Worm (Caenorhabditis elegans) whole organism, L1 larva: ENCODE results near the gene C14E2.1.

Experiments
- ces-1 ChIP-seq: fragments of 150-350 bp; optimal IDR thresholded peaks from 2 replicates; lab custom pipeline; 2014; ENCODE audit warnings: missing biosample characterization, missing genetic modification reagents, missing genetic modification characterization
- fkh-10 ChIP-seq: sonication (generic microtip); optimal IDR thresholded peaks from 2 replicates; lab custom pipeline; 2017; ENCODE audit warnings: missing biosample characterization, missing genetic modification reagents, missing genetic modification characterization
- lin-35 ChIP-seq, 2 experiments: fragments of 150-350 bp; optimal IDR thresholded peaks; 2 replicates each; lab custom pipeline; 2014; ENCODE audit warnings: missing biosample characterization in 2 of 2, missing genetic modification characterization in 2 of 2, missing genetic modification reagents in 2 of 2
- lin-39 ChIP-seq: fragments of 150-350 bp; optimal IDR thresholded peaks from 2 replicates; lab custom pipeline; 2014; ENCODE audit warnings: missing biosample characterization, missing genetic modification reagents, missing genetic modification characterization
- lir-3 ChIP-seq: sonication (generic microtip); optimal IDR thresholded peaks from 2 replicates; lab custom pipeline; 2016; ENCODE audit warnings: mild to moderate bottlenecking, missing genetic modification characterization, moderate library complexity, missing compliant biosample characterization; ENCODE audit not compliant: poor library complexity
- nhr-11 ChIP-seq: fragments of 150-350 bp; optimal IDR thresholded peaks from 2 replicates; lab custom pipeline; 2014; ENCODE audit warnings: missing biosample characterization, missing genetic modification characterization
- nhr-12 ChIP-seq: sonication (generic microtip); optimal IDR thresholded peaks from 2 replicates; lab custom pipeline; 2017; ENCODE audit warnings: missing biosample characterization, missing genetic modification characterization
- pqm-1 ChIP-seq: sonication (generic microtip); optimal IDR thresholded peaks from 3 replicates; lab custom pipeline; 2017; ENCODE audit warnings: missing biosample characterization, missing genetic modification characterization
- skn-1 ChIP-seq: fragments of 150-350 bp; optimal IDR thresholded peaks from 2 replicates; lab custom pipeline; 2014; ENCODE audit warnings: missing biosample characterization, missing genetic modification characterization
- tbx-2 ChIP-seq: sonication (generic microtip); optimal IDR thresholded peaks from 2 replicates; lab custom pipeline; 2016; ENCODE audit warnings: missing genetic modification characterization, missing compliant biosample characterization
- tlp-1 ChIP-seq: fragments of 150-350 bp; optimal IDR thresholded peaks from 2 replicates; lab custom pipeline; 2014; ENCODE audit warnings: missing biosample characterization, missing genetic modification characterization

ce11 chrX:1858616-1859015 lies 32.4 kb downstream of the C14E2.1 start:
- TF ChIP-seq pqm-1 (tag; lab: Kevin White, UChicago), result no peak
- TF ChIP-seq tbx-2 (tag; lab: Kevin White, UChicago), result peak; percentile 69
- peak; percentile 17 for TF ChIP-seq fkh-10 (GFP tag; lab: Kevin White, UChicago)
- TF ChIP-seq skn-1, result peak; percentile 79
- TF ChIP-seq ces-1, result no peak
- TF ChIP-seq lin-35 (GFP tag; optimal IDR thresholded peaks at IDR 0.05; lab: Kevin White, UChicago), result peak; percentile 24 to 73
- no peak for TF ChIP-seq nhr-12 (tag; lab: Kevin White, UChicago)
- no peak for TF ChIP-seq nhr-11 (tag; lab: Kevin White, UChicago)
- no peak for TF ChIP-seq tlp-1 (tag; lab: Kevin White, UChicago)
- no peak for TF ChIP-seq lin-39 (tag; lab: Kevin White, UChicago)
- TF ChIP-seq lir-3 (tag; lab: Kevin White, UChicago), result peak; percentile 15
